Fruit fly (Drosophila melanogaster): ENCODE data around the gene RpL22.

The RpL22 gene

DNA sequence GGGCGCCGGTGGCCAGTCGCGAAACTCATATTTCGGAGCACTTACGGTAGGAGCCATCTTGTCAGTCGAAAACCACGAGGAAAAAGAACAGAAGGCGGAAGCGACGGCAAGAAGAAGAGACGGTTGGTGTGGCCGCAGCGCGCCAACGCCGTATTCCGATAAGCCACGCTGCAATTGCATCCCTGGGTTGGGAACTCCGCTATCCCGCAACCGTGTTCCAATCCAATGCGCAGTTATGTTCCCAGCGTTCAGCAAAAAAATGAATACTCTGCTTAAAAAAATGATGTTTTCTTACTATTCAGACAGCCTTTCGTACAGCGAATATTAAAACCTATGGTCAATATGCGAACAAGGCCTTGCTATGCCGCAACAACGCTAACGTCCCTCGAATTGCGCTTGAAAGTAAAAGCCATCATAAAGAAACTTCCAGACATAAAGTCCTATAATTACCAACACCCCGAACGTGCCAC is at the start of gene RpL22 (continued):
- TF ChIP-seq CG33557 (GFP tag; optimal IDR thresholded peaks at IDR 0.05): peak; percentile 67
- TF ChIP-seq unpg (GFP tag; optimal IDR thresholded peaks at IDR 0.05): peak; percentile 79
- peak; percentile 93 for TF ChIP-seq CG17328 (GFP tag; IDR thresholded peaks at IDR 0.05)
- TF ChIP-seq CG11560 (tag; IDR thresholded peaks at IDR 0.05): peak; percentile 82
- TF ChIP-seq Dad (GFP tag; optimal IDR thresholded peaks at IDR 0.05): peak; percentile 88
- TF ChIP-seq CG6765 (GFP tag; optimal IDR thresholded peaks at IDR 0.05): peak; percentile 95
- peak; percentile 77 for TF ChIP-seq CG16863 (GFP tag; optimal IDR thresholded peaks at IDR 0.05)
- TF ChIP-seq CG15479 (GFP tag; optimal IDR thresholded peaks at IDR 0.05): no peak
- TF ChIP-seq CG7963 (GFP tag; IDR thresholded peaks at IDR 0.05; ENCODE audit: partially characterized antibody): no peak
- peak; percentile 79 for TF ChIP-seq fd64A (GFP tag; optimal IDR thresholded peaks at IDR 0.05)
- peak; percentile 75 for TF ChIP-seq al (GFP tag; IDR thresholded peaks at IDR 0.05)
- TF ChIP-seq Bteb2 (GFP tag; optimal IDR thresholded peaks at IDR 0.05): peak; percentile 87
- TF ChIP-seq crol (GFP tag; IDR thresholded peaks at IDR 0.05): peak; percentile 19
- TF ChIP-seq Rfx (GFP tag; IDR thresholded peaks at IDR 0.05): peak; percentile 94
- peak; percentile 85 for TF ChIP-seq CG3407 (GFP tag; optimal IDR thresholded peaks at IDR 0.05)
- peak; percentile 93 for TF ChIP-seq CG2875 (GFP tag; optimal IDR thresholded peaks at IDR 0.05)
- TF ChIP-seq eyg (GFP tag; optimal IDR thresholded peaks at IDR 0.05): peak; percentile 83
- TF ChIP-seq Dref (GFP tag; IDR thresholded peaks at IDR 0.05): peak; percentile 67
- no peak for TF ChIP-seq Trl (optimal IDR thresholded peaks at IDR 0.05)
- peak; percentile 92 for TF ChIP-seq Trl (GFP tag; optimal IDR thresholded peaks at IDR 0.05)
- 0 out of 3 replicates have a peak, but pooled peaks have one; percentile 20 for TF ChIP-seq CG16813 (GFP tag; IDR thresholded peaks at IDR 0.05; ENCODE audit: partially characterized antibody)
- TF ChIP-seq sug (tag; optimal IDR thresholded peaks at IDR 0.05): peak; percentile 77
- no peak for TF ChIP-seq dan (GFP tag; IDR thresholded peaks at IDR 0.05)
- TF ChIP-seq Elba2 (GFP tag; optimal IDR thresholded peaks at IDR 0.05): peak; percentile 40
- peak; percentile 71 for TF ChIP-seq Hand (GFP tag; optimal IDR thresholded peaks at IDR 0.05)
- peak; percentile 69 for TF ChIP-seq fd3F (GFP tag; optimal IDR thresholded peaks at IDR 0.05)
- TF ChIP-seq Dfd (GFP tag; optimal IDR thresholded peaks at IDR 0.05): no peak
- peak; percentile 67 for TF ChIP-seq lmd (GFP tag; IDR thresholded peaks at IDR 0.05)
- no peak for TF ChIP-seq Gsc (GFP tag; IDR thresholded peaks at IDR 0.05)
- TF ChIP-seq slou (GFP tag; optimal IDR thresholded peaks at IDR 0.05): peak; percentile 86
- peak; percentile 87 for TF ChIP-seq CG1233 (GFP tag; optimal IDR thresholded peaks at IDR 0.05)
- peak; percentile 92 for TF ChIP-seq pb (GFP tag; optimal IDR thresholded peaks at IDR 0.05)
- TF ChIP-seq grn (GFP tag; optimal IDR thresholded peaks at IDR 0.05): peak; percentile 79
- peak; percentile 80 for TF ChIP-seq cato (GFP tag; optimal IDR thresholded peaks at IDR 0.05; ENCODE audit: borderline replicate concordance)
- peak; percentile 82 for TF ChIP-seq Fer3 (tag; optimal IDR thresholded peaks at IDR 0.05)
- peak; percentile 44 for TF ChIP-seq CG1602 (GFP tag; optimal IDR thresholded peaks at IDR 0.05)
- peak; percentile 51 for TF ChIP-seq Chrac-16 (GFP tag; optimal IDR thresholded peaks at IDR 0.05)
- TF ChIP-seq Six4 (GFP tag; optimal IDR thresholded peaks at IDR 0.05): peak; percentile 80
- peak; percentile 97 for TF ChIP-seq lab (GFP tag; optimal IDR thresholded peaks at IDR 0.05)
- peak; percentile 86 for TF ChIP-seq slbo (GFP tag; IDR thresholded peaks at IDR 0.05)
- peak; percentile 70 for TF ChIP-seq CG7556 (GFP tag; optimal IDR thresholded peaks at IDR 0.05)
- TF ChIP-seq CG7786 (GFP tag; optimal IDR thresholded peaks at IDR 0.05): peak; percentile 78
- peak; percentile 70 for TF ChIP-seq GATAe (GFP tag; conservative IDR thresholded peaks at IDR 0.05)
- TF ChIP-seq dm (GFP tag; optimal IDR thresholded peaks at IDR 0.05): peak; percentile 99
- TF ChIP-seq z (GFP tag; IDR thresholded peaks at IDR 0.05): peak; percentile 61; the same call in 2 of the 3 replicates
- peak; percentile 84 for TF ChIP-seq CG10654 (GFP tag; optimal IDR thresholded peaks at IDR 0.05)
- TF ChIP-seq CG9727 (GFP tag; optimal IDR thresholded peaks at IDR 0.05): peak; percentile 93
- TF ChIP-seq Camta (GFP tag; optimal IDR thresholded peaks at IDR 0.05): peak; percentile 91
- peak; percentile 65 for TF ChIP-seq CG14667 (GFP tag; IDR thresholded peaks at IDR 0.05)
- TF ChIP-seq bowl (GFP tag; IDR thresholded peaks at IDR 0.05): peak; percentile 69; the same call in 1 of the 2 replicates
- TF ChIP-seq dysf (GFP tag; IDR thresholded peaks at IDR 0.05): peak; percentile 82
